Fruit fly (Drosophila melanogaster) whole organism, embryonic: Measurements from ENCODE around the gene Grik.
A peak's percentile ranks its signal among the peaks of the same experiment; 100 is the strongest.

Experiments used
- Adf1 ChIP-seq: fragments of 200-800 bp; sonication (Bioruptor generic); IDR thresholded peaks from 2 replicates; pipeline ENCODE4 v1.3.6; 2022; ENCODE audit warnings: missing biosample characterization, missing genetic modification characterization
- Atf6 ChIP-seq: fragments of 200-800 bp; sonication (Bioruptor generic); IDR thresholded peaks from 2 replicates; pipeline ENCODE4 v1.3.6; 2022; ENCODE audit warnings: missing biosample characterization, missing genetic modification characterization
- Bteb2 ChIP-seq: fragments of 200-800 bp; sonication (Bioruptor generic); optimal IDR thresholded peaks from 2 replicates; lab custom pipeline; 2016; ENCODE audit warnings: missing biosample characterization, missing genetic modification characterization
- CG12104 ChIP-seq: fragments of 200-800 bp; sonication (Bioruptor generic); optimal IDR thresholded peaks from 3 replicates; lab custom pipeline; 2016; ENCODE audit warnings: missing biosample characterization, missing genetic modification characterization
- CG16813 ChIP-seq: fragments of 200-800 bp; sonication (Bioruptor generic); IDR thresholded peaks from 3 replicates; pipeline ENCODE4 v1.3.6; 2022; ENCODE audit warnings: missing biosample characterization, missing genetic modification characterization; ENCODE audit not compliant: partially characterized antibody
- CG17568 ChIP-seq: fragments of 200-800 bp; sonication (Bioruptor generic); optimal IDR thresholded peaks from 2 replicates; lab custom pipeline; 2018; ENCODE audit warnings: missing biosample characterization, mild to moderate bottlenecking, missing genetic modification characterization, moderate library complexity
- CG2120 ChIP-seq: fragments of 200-800 bp; sonication (Bioruptor generic); optimal IDR thresholded peaks from 3 replicates; lab custom pipeline; 2016; ENCODE audit warnings: missing biosample characterization, missing genetic modification characterization
- CG2889 ChIP-seq: fragments of 200-800 bp; sonication (Bioruptor generic); IDR thresholded peaks from 3 replicates; pipeline ENCODE4 v1.3.6; 2022; ENCODE audit warnings: missing biosample characterization, missing genetic modification characterization
- CG30020 ChIP-seq: fragments of 200-800 bp; optimal IDR thresholded peaks from 2 replicates; lab custom pipeline; 2019; ENCODE audit warnings: missing biosample characterization, mild to moderate bottlenecking, missing genetic modification characterization, moderate library complexity
- CG3065 ChIP-seq: fragments of 200-800 bp; sonication (Bioruptor generic); optimal IDR thresholded peaks from 2 replicates; lab custom pipeline; 2016; ENCODE audit warnings: missing biosample characterization, missing genetic modification characterization
- CG42726 ChIP-seq: fragments of 200-800 bp; sonication (Bioruptor generic); IDR thresholded peaks from 2 replicates; pipeline ENCODE4 v1.3.6; 2022; ENCODE audit warnings: missing biosample characterization, missing genetic modification characterization; ENCODE audit not compliant: partially characterized antibody
- CG4854 ChIP-seq: fragments of 200-800 bp; sonication (Bioruptor generic); optimal IDR thresholded peaks from 2 replicates; lab custom pipeline; 2016; ENCODE audit warnings: missing biosample characterization, missing genetic modification characterization, inconsistent platforms
- CG6654 ChIP-seq: fragments of 200-800 bp; sonication (Bioruptor generic); optimal IDR thresholded peaks from 2 replicates; lab custom pipeline; 2017; ENCODE audit warnings: missing biosample characterization, mild to moderate bottlenecking, missing genetic modification characterization
- CG6765 ChIP-seq: fragments of 200-800 bp; sonication (Bioruptor generic); optimal IDR thresholded peaks from 3 replicates; lab custom pipeline; 2017; ENCODE audit warnings: missing biosample characterization, mild to moderate bottlenecking, missing genetic modification characterization
- CG8924 ChIP-seq: fragments of 200-800 bp; optimal IDR thresholded peaks from 3 replicates; lab custom pipeline; 2019; ENCODE audit warnings: missing biosample characterization, mild to moderate bottlenecking, missing genetic modification characterization, moderate library complexity
- CG9932 ChIP-seq: fragments of 200-800 bp; sonication (Bioruptor generic); IDR thresholded peaks from 2 replicates; pipeline ENCODE4 v1.3.6; 2022; ENCODE audit warnings: missing biosample characterization, missing genetic modification characterization
- CoRest ChIP-seq: fragments of 200-800 bp; sonication (Bioruptor generic); optimal IDR thresholded peaks from 3 replicates; lab custom pipeline; 2018; ENCODE audit warnings: missing biosample characterization, mild to moderate bottlenecking, missing genetic modification characterization, moderate library complexity
- D ChIP-seq, 2 experiments: fragments of 200-800 bp in 1 of 2; fragments of >200 bp in 1 of 2; sonication (Bioruptor generic) in 1 of 2; optimal IDR thresholded peaks; 2 replicates in 1 of 2; 3 replicates in 1 of 2; lab custom pipeline; 2017; ENCODE audit warnings: mild to moderate bottlenecking in 1 of 2, missing biosample characterization in 1 of 2, missing genetic modification characterization in 1 of 2, missing genetic modification reagents in 1 of 2
- Dip3 ChIP-seq: fragments of 200-800 bp; sonication (Bioruptor generic); optimal IDR thresholded peaks from 3 replicates; lab custom pipeline; 2016; ENCODE audit warnings: missing biosample characterization, missing genetic modification characterization
- Dref ChIP-seq: fragments of 200-800 bp; sonication (Bioruptor generic); IDR thresholded peaks from 2 replicates; pipeline ENCODE4 v1.3.6; 2022; ENCODE audit warnings: missing biosample characterization, missing genetic modification characterization
- Drgx ChIP-seq: fragments of 200-800 bp; sonication (Bioruptor generic); IDR thresholded peaks from 2 replicates; pipeline ENCODE4 v1.3.6; 2022; ENCODE audit warnings: missing biosample characterization, missing genetic modification characterization
- Eip74EF ChIP-seq, 2 experiments: fragments of 200-800 bp in 1 of 2; fragments of >200 bp in 1 of 2; sonication (Bioruptor generic) in 1 of 2; optimal IDR thresholded peaks; 2 replicates each; lab custom pipeline; 2017 to 2019; ENCODE audit warnings: missing biosample characterization in 2 of 2, missing genetic modification characterization in 2 of 2, mild to moderate bottlenecking in 1 of 2, moderate library complexity in 1 of 2
- Fer1 ChIP-seq: fragments of 200-800 bp; sonication (Bioruptor generic); optimal IDR thresholded peaks from 2 replicates; lab custom pipeline; 2017; ENCODE audit warnings: missing biosample characterization, mild to moderate bottlenecking, missing genetic modification characterization
- Fer2 ChIP-seq: fragments of 200-800 bp; sonication (Bioruptor generic); optimal IDR thresholded peaks from 2 replicates; lab custom pipeline; 2018; ENCODE audit warnings: missing biosample characterization, mild to moderate bottlenecking, missing genetic modification characterization, moderate library complexity
- PHDP ChIP-seq: fragments of 200-800 bp; sonication (Bioruptor generic); optimal IDR thresholded peaks from 3 replicates; lab custom pipeline; 2018; ENCODE audit warnings: missing biosample characterization, mild to moderate bottlenecking, missing genetic modification characterization, moderate library complexity
- abd-A ChIP-seq: fragments of 200-800 bp; sonication (Bioruptor generic); optimal IDR thresholded peaks from 3 replicates; lab custom pipeline; 2019; ENCODE audit warnings: missing biosample characterization, mild to moderate bottlenecking, missing genetic modification characterization, moderate library complexity
- aop ChIP-seq: fragments of 200-800 bp; sonication (Bioruptor generic); IDR thresholded peaks from 2 replicates; pipeline ENCODE4 v1.3.6; 2022; ENCODE audit warnings: missing biosample characterization, missing genetic modification characterization
- ap ChIP-seq: fragments of 200-800 bp; sonication (Bioruptor generic); IDR thresholded peaks from 2 replicates; pipeline ENCODE4 v1.3.6; 2022; ENCODE audit warnings: missing biosample characterization, missing genetic modification characterization
- ash1 ChIP-seq: fragments of 200-800 bp; sonication (Bioruptor generic); optimal IDR thresholded peaks from 2 replicates; lab custom pipeline; 2018; ENCODE audit warnings: missing biosample characterization, mild to moderate bottlenecking, missing genetic modification characterization
- br ChIP-seq: fragments of >200 bp; optimal IDR thresholded peaks from 2 replicates; lab custom pipeline; 2017
- dimm ChIP-seq: fragments of 200-800 bp; sonication (Bioruptor generic); IDR thresholded peaks from 2 replicates; pipeline ENCODE4 v1.3.6; 2022; ENCODE audit warnings: missing biosample characterization, missing genetic modification characterization
- dysf ChIP-seq: fragments of 200-800 bp; sonication (Bioruptor generic); IDR thresholded peaks from 3 replicates; pipeline ENCODE4 v1.3.6; 2022; ENCODE audit warnings: missing biosample characterization, missing genetic modification characterization
- eve ChIP-seq, 2 experiments: fragments of >200 bp; optimal IDR thresholded peaks; 2 replicates each; lab custom pipeline; 2017; ENCODE audit warnings: missing biosample characterization in 2 of 2, missing genetic modification characterization in 2 of 2
- fru ChIP-seq: fragments of >200 bp; optimal IDR thresholded peaks from 2 replicates; lab custom pipeline; 2017
- hbn ChIP-seq: fragments of 200-800 bp; sonication (Bioruptor generic); IDR thresholded peaks from 2 replicates; pipeline ENCODE4 v1.3.6; 2022; ENCODE audit warnings: missing biosample characterization, missing genetic modification characterization; ENCODE audit not compliant: partially characterized antibody
- insv ChIP-seq, 2 experiments: fragments of 200-800 bp; sonication (Bioruptor generic); optimal IDR thresholded peaks; 3 replicates each; lab custom pipeline; 2016 to 2018; ENCODE audit warnings: missing biosample characterization in 2 of 2, missing genetic modification characterization in 2 of 2
- lab ChIP-seq: fragments of 200-800 bp; sonication (Bioruptor generic); optimal IDR thresholded peaks from 3 replicates; lab custom pipeline; 2017; ENCODE audit warnings: missing biosample characterization, missing genetic modification characterization, mild to moderate bottlenecking, moderate library complexity, missing genetic modification reagents
- mam ChIP-seq: fragments of 200-800 bp; sonication (Bioruptor generic); optimal IDR thresholded peaks from 3 replicates; lab custom pipeline; 2016; ENCODE audit warnings: missing biosample characterization, missing genetic modification characterization
- nerfin-2 ChIP-seq: fragments of 200-800 bp; sonication (Bioruptor generic); IDR thresholded peaks from 2 replicates; pipeline ENCODE4 v1.3.6; 2022; ENCODE audit warnings: missing biosample characterization, missing genetic modification characterization; ENCODE audit not compliant: partially characterized antibody
- pb ChIP-seq: fragments of 200-800 bp; sonication (Bioruptor generic); optimal IDR thresholded peaks from 3 replicates; lab custom pipeline; 2016; ENCODE audit warnings: missing biosample characterization, missing genetic modification characterization
- pum ChIP-seq: fragments of 200-800 bp; sonication (Bioruptor generic); optimal IDR thresholded peaks from 2 replicates; lab custom pipeline; 2016; ENCODE audit warnings: missing biosample characterization, missing genetic modification characterization
- ro ChIP-seq: fragments of 200-800 bp; sonication (Bioruptor generic); IDR thresholded peaks from 2 replicates; pipeline ENCODE4 v1.3.6; 2022; ENCODE audit warnings: missing biosample characterization, missing genetic modification characterization
- schlank ChIP-seq: fragments of 200-800 bp; sonication (Bioruptor generic); optimal IDR thresholded peaks from 2 replicates; lab custom pipeline; 2018; ENCODE audit warnings: missing biosample characterization, mild to moderate bottlenecking, missing genetic modification characterization
- scrt ChIP-seq: fragments of 200-800 bp; sonication (Bioruptor generic); optimal IDR thresholded peaks from 2 replicates; lab custom pipeline; 2018; ENCODE audit warnings: missing biosample characterization, mild to moderate bottlenecking, missing genetic modification characterization, moderate library complexity
- sens ChIP-seq: fragments of 200-800 bp; sonication (Bioruptor generic); peaks from one replicate; lab custom pipeline; 2016; ENCODE audit warnings: missing biosample characterization, missing genetic modification characterization
- sisA ChIP-seq: fragments of 200-800 bp; sonication (Bioruptor generic); IDR thresholded peaks from 2 replicates; pipeline ENCODE4 v1.3.6; 2022; ENCODE audit warnings: missing biosample characterization, missing genetic modification characterization
- slbo ChIP-seq: fragments of 200-800 bp; sonication (Bioruptor generic); IDR thresholded peaks from 2 replicates; pipeline ENCODE4 v1.3.6; 2022; ENCODE audit warnings: missing biosample characterization, missing genetic modification characterization
- so ChIP-seq: fragments of 200-800 bp; sonication (Bioruptor generic); IDR thresholded peaks from 3 replicates; pipeline ENCODE4 v1.3.6; 2022; ENCODE audit warnings: missing biosample characterization, missing genetic modification characterization
- tgo ChIP-seq: fragments of 200-800 bp; sonication (Bioruptor generic); IDR thresholded peaks from 3 replicates; pipeline ENCODE4 v1.3.6; 2022; ENCODE audit warnings: missing biosample characterization, missing genetic modification characterization
- vnd ChIP-seq: fragments of 200-800 bp; sonication (Bioruptor generic); IDR thresholded peaks from 3 replicates; pipeline ENCODE4 v1.3.6; 2022; ENCODE audit warnings: missing biosample characterization, missing genetic modification characterization; ENCODE audit not compliant: partially characterized antibody

Gene Grik

dm6 chr3R:20912725-20913124 lies 11.0 kb downstream of the Grik start (continued):
- TF ChIP-seq CG16813 (GFP tag; lab: Robert Waterston, UW) (peak; percentile 70), Eip74EF (GFP tag; optimal IDR thresholded peaks at IDR 0.05; lab: Kevin White, UChicago) (peak in 1 of 2 experiments; percentile 35), CG42726 (peak; percentile 75; the same call in 1 of the 2 replicates)

DNA sequence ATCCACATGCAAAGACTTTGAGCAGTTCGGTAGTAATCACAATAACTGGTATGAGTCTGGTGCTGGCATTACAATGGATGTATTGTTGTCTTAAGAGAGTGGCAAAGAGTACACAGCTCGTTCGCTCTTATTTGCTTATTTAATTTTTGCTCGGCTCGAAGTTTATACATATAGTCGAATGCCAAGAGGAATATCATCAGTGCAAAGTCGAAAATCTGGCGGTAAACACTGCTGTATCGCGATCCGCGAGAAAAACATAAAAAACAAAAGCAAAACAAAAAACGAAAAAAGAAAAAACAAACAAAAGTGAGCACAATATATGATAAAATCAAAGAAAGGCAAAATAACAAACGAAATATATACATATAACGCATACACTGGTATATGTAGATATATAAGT lies 12.3 kb downstream of the Grik start, which contains the start of gene hdly:
hdly (plus strand) TSS at position 194 of the 400 bp plus-strand sequence.
- TF ChIP-seq dysf (GFP tag; lab: Robert Waterston, UW) (no peak), CG6654 (GFP tag; lab: Kevin White, UChicago) (no peak), vnd (GFP tag; lab: Robert Waterston, UW) (no peak), sisA (no peak), CG9932 (no peak), ap (GFP tag; lab: Robert Waterston, UW) (no peak), CG2889 (GFP tag; lab: Robert Waterston, UW) (no peak), CG2120 (GFP tag; lab: Kevin White, UChicago) (peak; percentile 11), Atf6 (0 out of 2 replicates have a peak, but pooled peaks have one; percentile 16), CG4854 (GFP tag; lab: Kevin White, UChicago) (no peak), CG17568 (GFP tag; lab: Kevin White, UChicago) (peak; percentile 45), hbn (no peak), mam (no peak), br (lab: Kevin White, UChicago) (no peak), Adf1 (GFP tag; lab: Robert Waterston, UW) (no peak; the same call in 1 of the 2 replicates), PHDP (no peak), sens (GFP tag; lab: Kevin White, UChicago) (peak; percentile 45), dimm (no peak), schlank (tag; lab: Kevin White, UChicago) (peak; percentile 27), CG3065 (no peak), CG8924 (tag; lab: Kevin White, UChicago) (no peak), pb (GFP tag; lab: Kevin White, UChicago) (no peak), Dref (GFP tag; lab: Robert Waterston, UW) (no peak), abd-A (tag; lab: Kevin White, UChicago) (peak; percentile 62), nerfin-2 (GFP tag; lab: Robert Waterston, UW) (no peak), tgo (no peak), eve (GFP tag; optimal IDR thresholded peaks at IDR 0.05; lab: Kevin White, UChicago) (peak in 1 of 2 experiments; percentile 44), CoRest (tag; lab: Kevin White, UChicago) (no peak), Dip3 (GFP tag; lab: Kevin White, UChicago) (no peak), CG30020 (tag; lab: Kevin White, UChicago) (no peak), CG6765 (GFP tag; lab: Kevin White, UChicago) (peak; percentile 24), Fer2 (tag; lab: Kevin White, UChicago) (no peak), lab (GFP tag; lab: Kevin White, UChicago) (peak; percentile 62), aop (GFP tag; lab: Robert Waterston, UW) (no peak), ro (GFP tag; lab: Robert Waterston, UW) (no peak), CG12104 (GFP tag; lab: Kevin White, UChicago) (no peak), fru (lab: Kevin White, UChicago) (no peak), insv (GFP tag; optimal IDR thresholded peaks at IDR 0.05; lab: Kevin White, UChicago) (no peak), pum (GFP tag; lab: Kevin White, UChicago) (no peak), ash1 (GFP tag; lab: Kevin White, UChicago) (no peak), D (optimal IDR thresholded peaks at IDR 0.05; lab: Kevin White, UChicago) (no peak), D (GFP tag; optimal IDR thresholded peaks at IDR 0.05; lab: Kevin White, UChicago) (no peak), Bteb2 (GFP tag; lab: Kevin White, UChicago) (no peak), slbo (GFP tag; lab: Robert Waterston, UW) (no peak), Drgx (GFP tag; lab: Robert Waterston, UW) (peak; percentile 99), scrt (peak; percentile 29), so (GFP tag; lab: Robert Waterston, UW) (peak; percentile 55; the same call in 1 of the 3 replicates), Fer1 (peak; percentile 30)
